Worm (Caenorhabditis elegans) whole organism, early embryonic: Measurements from ENCODE around the gene mdt-21.

Experiments used
- B0310.2 ChIP-seq: sonication (generic microtip); optimal IDR thresholded peaks from 2 replicates; lab custom pipeline; 2016; ENCODE audit warnings: mild to moderate bottlenecking, missing genetic modification characterization, missing compliant biosample characterization
- F13C5.2 ChIP-seq: sonication (generic microtip); optimal IDR thresholded peaks from 2 replicates; lab custom pipeline; 2017; ENCODE audit warnings: mild to moderate bottlenecking, missing genetic modification characterization, inconsistent platforms, missing compliant biosample characterization
- aly-1 ChIP-seq: sonication (generic microtip); optimal IDR thresholded peaks from 2 replicates; lab custom pipeline; 2016; ENCODE audit warnings: missing genetic modification characterization, missing compliant biosample characterization
- ama-1 ChIP-seq: fragments of 150-350 bp; optimal IDR thresholded peaks from 2 replicates; lab custom pipeline; 2014
- ceh-13 ChIP-seq: fragments of 200-800 bp; sonication (Bioruptor generic); optimal IDR thresholded peaks from 2 replicates; lab custom pipeline; 2018; ENCODE audit warnings: mild to moderate bottlenecking, missing genetic modification characterization, missing compliant biosample characterization
- ceh-36 ChIP-seq: sonication (generic microtip); optimal IDR thresholded peaks from 2 replicates; lab custom pipeline; 2016; ENCODE audit warnings: missing genetic modification characterization, inconsistent platforms, missing compliant biosample characterization
- ets-7 ChIP-seq: sonication (generic microtip); optimal IDR thresholded peaks from 2 replicates; lab custom pipeline; 2016; ENCODE audit warnings: missing genotype, missing genetic modification characterization, missing compliant biosample characterization
- flt-1 ChIP-seq: fragments of 200-800 bp; sonication (Bioruptor generic); IDR thresholded peaks from 2 replicates; pipeline ENCODE4 v1.3.6; 2022; ENCODE audit warnings: missing genetic modification characterization, missing compliant biosample characterization
- hmbx-1 ChIP-seq: sonication (generic microtip); optimal IDR thresholded peaks from 2 replicates; lab custom pipeline; 2016; ENCODE audit warnings: mild to moderate bottlenecking, missing genetic modification characterization, missing compliant biosample characterization
- hmg-4 ChIP-seq: fragments of 200-800 bp; sonication (Bioruptor generic); optimal IDR thresholded peaks from 2 replicates; lab custom pipeline; 2018; ENCODE audit warnings: mild to moderate bottlenecking, missing genetic modification characterization, missing compliant biosample characterization
- hnd-1 ChIP-seq: sonication (generic microtip); optimal IDR thresholded peaks from 2 replicates; lab custom pipeline; 2016; ENCODE audit warnings: missing genetic modification characterization, missing compliant biosample characterization
- pes-1 ChIP-seq: fragments of 200-800 bp; sonication (Bioruptor generic); IDR thresholded peaks from 2 replicates; pipeline ENCODE4 v1.3.6; 2022; ENCODE audit warnings: missing genetic modification reagents, missing genetic modification characterization, missing compliant biosample characterization
- scrt-1 ChIP-seq: fragments of 200-800 bp; sonication (Bioruptor generic); IDR thresholded peaks from 2 replicates; pipeline ENCODE4 v1.3.6; 2022; ENCODE audit warnings: missing genetic modification characterization, missing compliant biosample characterization
- sea-1 ChIP-seq: fragments of 200-800 bp; sonication (Bioruptor generic); conservative IDR thresholded peaks from 2 replicates; pipeline ENCODE4 v1.3.6; 2022; ENCODE audit warnings: missing genetic modification characterization, missing compliant biosample characterization
- tbx-11 ChIP-seq: fragments of 200-800 bp; sonication (Bioruptor generic); IDR thresholded peaks from 2 replicates; pipeline ENCODE4 v1.3.6; 2022; ENCODE audit warnings: missing genetic modification characterization, missing compliant biosample characterization
- tbx-37 ChIP-seq: fragments of 200-800 bp; sonication (Bioruptor generic); conservative IDR thresholded peaks from 2 replicates; pipeline ENCODE4 v1.3.6; 2022; ENCODE audit warnings: missing genetic modification reagents, missing genetic modification characterization, missing compliant biosample characterization
- tra-4 ChIP-seq: sonication (generic microtip); optimal IDR thresholded peaks from 2 replicates; lab custom pipeline; 2017; ENCODE audit warnings: missing genetic modification characterization, missing compliant biosample characterization

mdt-21 gene

DNA sequence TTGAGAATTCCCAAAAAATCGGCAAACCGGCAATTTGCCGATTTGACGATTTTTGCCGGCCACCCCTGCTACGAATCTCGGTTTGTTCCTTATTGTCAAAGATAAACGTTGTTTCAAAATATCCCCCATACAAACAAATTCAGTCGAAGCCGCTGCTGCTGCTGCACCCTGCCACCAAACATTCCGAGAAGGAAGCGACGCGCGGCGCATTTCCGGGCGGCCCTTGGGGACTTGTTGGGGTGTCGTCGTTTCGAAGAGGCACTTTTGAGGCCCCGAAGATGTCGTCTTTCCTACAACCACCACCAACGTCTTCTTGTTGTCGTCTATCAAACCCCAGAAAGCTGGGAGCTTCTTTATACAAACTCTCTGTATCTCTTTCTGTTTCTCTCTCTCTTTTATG lies 17.0 kb downstream of the mdt-21 start:
- TF ChIP-seq tra-4 (tag; lab: Kevin White, UChicago): no peak
- TF ChIP-seq hnd-1 (tag; lab: Kevin White, UChicago): no peak
- no peak for TF ChIP-seq ceh-36 (tag; lab: Kevin White, UChicago)
- no peak for TF ChIP-seq pes-1 (GFP tag; lab: Robert Waterston, UW)
- TF ChIP-seq tbx-11 (GFP tag; lab: Robert Waterston, UW): no peak
- no peak for TF ChIP-seq scrt-1 (GFP tag; lab: Robert Waterston, UW)
- no peak for TF ChIP-seq tbx-37 (GFP tag; lab: Robert Waterston, UW)

DNA sequence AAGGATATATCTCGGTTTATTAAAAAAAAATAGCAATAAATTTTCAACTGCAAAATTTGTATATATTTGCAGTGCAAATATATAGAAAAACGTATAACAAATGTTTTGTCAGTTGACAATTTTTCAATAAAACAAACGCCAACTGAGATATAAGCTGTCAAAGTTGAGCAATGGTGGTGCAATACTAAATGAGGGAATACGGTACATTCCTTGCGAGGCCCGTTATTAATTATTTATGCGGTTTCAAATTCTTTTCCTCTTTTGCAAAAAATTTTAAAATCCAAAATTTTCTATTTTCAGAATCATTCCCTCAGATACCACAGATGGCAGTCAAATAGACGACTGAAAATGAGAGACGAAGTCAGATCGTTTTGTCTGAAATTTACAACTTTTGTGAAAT lies 18.0 kb downstream of the mdt-21 start, which contains the start of gene twk-39:
TSS of gene twk-39 (plus strand) at position 301 of the 400 bp plus-strand sequence.
- no peak for TF ChIP-seq hmbx-1 (tag; lab: Kevin White, UChicago)
- TF ChIP-seq hmg-4 (GFP tag; lab: Kevin White, UChicago): no peak
- no peak for TF ChIP-seq aly-1
- TF ChIP-seq F13C5.2: no peak
- TF ChIP-seq ceh-13 (GFP tag; lab: Kevin White, UChicago): no peak
- no peak for TF ChIP-seq tra-4 (tag; lab: Kevin White, UChicago)
- no peak for TF ChIP-seq pes-1 (GFP tag; lab: Robert Waterston, UW)
- TF ChIP-seq ceh-36 (tag; lab: Kevin White, UChicago): no peak
- no peak for TF ChIP-seq ama-1 (lab: Kevin White, UChicago)
- TF ChIP-seq ets-7 (tag; lab: Kevin White, UChicago): no peak
- TF ChIP-seq scrt-1 (GFP tag; lab: Robert Waterston, UW): no peak
- no peak for TF ChIP-seq B0310.2 (tag; lab: Kevin White, UChicago)
- no peak for TF ChIP-seq tbx-11 (GFP tag; lab: Robert Waterston, UW)
- no peak for TF ChIP-seq sea-1
- no peak for TF ChIP-seq flt-1 (GFP tag; lab: Robert Waterston, UW)
- TF ChIP-seq hnd-1 (tag; lab: Kevin White, UChicago): no peak
- TF ChIP-seq tbx-37 (GFP tag; lab: Robert Waterston, UW): no peak

DNA sequence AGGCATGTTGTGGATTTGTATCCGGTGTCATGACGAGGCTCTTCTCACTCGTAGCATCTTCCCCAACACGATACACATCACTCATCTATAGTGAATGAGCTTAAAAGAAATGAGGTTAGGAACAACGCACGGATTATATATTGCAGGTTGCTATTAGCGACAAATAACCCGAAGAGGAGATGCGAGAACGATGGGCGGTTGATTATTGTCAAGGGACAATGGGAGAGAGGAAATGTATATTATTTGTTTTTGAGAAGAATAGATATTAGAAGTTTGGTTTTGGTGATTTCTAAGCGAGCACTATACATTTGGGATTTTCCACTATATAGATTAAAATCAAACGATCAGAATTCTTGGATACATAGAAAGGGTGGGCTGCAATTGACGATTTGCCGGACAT lies 29.3 kb downstream of the mdt-21 start, which contains the start of gene C18D11.7:
TSS of gene C18D11.7 (minus strand) at position 101 of the 400 bp plus-strand sequence.
- TF ChIP-seq hnd-1 (tag; lab: Kevin White, UChicago) (no peak), scrt-1 (GFP tag; lab: Robert Waterston, UW) (no peak), ceh-36 (tag; lab: Kevin White, UChicago) (no peak), pes-1 (GFP tag; lab: Robert Waterston, UW) (no peak), ets-7 (tag; lab: Kevin White, UChicago) (no peak), hmbx-1 (tag; lab: Kevin White, UChicago) (no peak), hmg-4 (GFP tag; lab: Kevin White, UChicago) (no peak), flt-1 (GFP tag; lab: Robert Waterston, UW) (no peak), sea-1 (no peak), tbx-11 (GFP tag; lab: Robert Waterston, UW) (no peak), ceh-13 (GFP tag; lab: Kevin White, UChicago) (no peak), B0310.2 (tag; lab: Kevin White, UChicago) (no peak)

DNA sequence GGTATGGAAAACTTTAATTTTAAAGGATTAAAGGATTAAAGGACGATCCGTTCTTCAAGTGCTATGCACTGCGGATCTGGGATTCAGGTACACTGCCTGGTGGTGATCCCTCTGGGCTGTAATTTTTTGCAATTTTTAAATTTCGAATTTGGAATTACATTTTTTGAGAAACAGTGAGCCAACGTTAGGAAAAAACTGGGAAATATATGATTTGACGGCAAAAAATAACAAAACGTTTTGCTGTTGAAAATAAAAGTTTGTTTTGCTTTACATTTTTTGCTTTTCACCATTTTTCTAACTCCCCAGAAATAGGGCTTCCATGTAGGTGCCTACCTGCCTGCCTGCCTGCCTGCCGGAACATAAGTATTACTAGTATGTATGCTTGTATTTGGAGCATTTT lies 30.0 kb downstream of the mdt-21 start, which contains the start of gene C18D11.10:
TSS of gene C18D11.10 (plus strand) at position 301 of the 400 bp plus-strand sequence.
- TF ChIP-seq scrt-1 (GFP tag; lab: Robert Waterston, UW) (no peak), sea-1 (no peak), ceh-36 (tag; lab: Kevin White, UChicago) (no peak)

DNA sequence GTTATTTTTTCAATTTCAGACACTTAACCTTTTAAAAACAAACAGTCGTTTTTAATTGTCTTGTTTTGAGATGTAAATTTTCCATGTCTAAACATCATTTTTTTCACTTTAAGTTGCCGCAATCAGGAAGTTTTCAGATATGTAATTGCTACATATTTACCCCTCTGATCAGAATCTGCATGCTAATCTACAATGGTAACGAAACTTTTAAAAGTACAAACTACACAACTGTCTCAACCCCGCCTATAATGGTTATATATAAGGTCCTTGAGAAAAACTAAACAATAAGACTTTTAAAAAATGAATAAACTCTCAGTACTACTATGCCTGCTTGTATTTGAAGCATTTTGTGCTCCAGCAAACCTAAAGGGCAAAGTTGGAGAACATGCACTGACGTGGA lies 31.4 kb downstream of the mdt-21 start, which contains the start of gene C18D11.9:
TSS of gene C18D11.9 (plus strand) at position 301 of the 400 bp plus-strand sequence.
- no peak for TF ChIP-seq flt-1 (GFP tag; lab: Robert Waterston, UW)
- TF ChIP-seq tbx-37 (GFP tag; lab: Robert Waterston, UW): no peak
- no peak for TF ChIP-seq aly-1
- TF ChIP-seq sea-1: no peak
- no peak for TF ChIP-seq scrt-1 (GFP tag; lab: Robert Waterston, UW)
- no peak for TF ChIP-seq F13C5.2
- TF ChIP-seq ama-1 (lab: Kevin White, UChicago): no peak
- TF ChIP-seq B0310.2 (tag; lab: Kevin White, UChicago): no peak
- no peak for TF ChIP-seq pes-1 (GFP tag; lab: Robert Waterston, UW)
- no peak for TF ChIP-seq tbx-11 (GFP tag; lab: Robert Waterston, UW)
- no peak for TF ChIP-seq hnd-1 (tag; lab: Kevin White, UChicago)
- TF ChIP-seq ets-7 (tag; lab: Kevin White, UChicago): no peak
- no peak for TF ChIP-seq tra-4 (tag; lab: Kevin White, UChicago)
- TF ChIP-seq hmbx-1 (tag; lab: Kevin White, UChicago): no peak
- no peak for TF ChIP-seq hmg-4 (GFP tag; lab: Kevin White, UChicago)
- TF ChIP-seq ceh-13 (GFP tag; lab: Kevin White, UChicago): no peak
- TF ChIP-seq ceh-36 (tag; lab: Kevin White, UChicago): no peak

DNA sequence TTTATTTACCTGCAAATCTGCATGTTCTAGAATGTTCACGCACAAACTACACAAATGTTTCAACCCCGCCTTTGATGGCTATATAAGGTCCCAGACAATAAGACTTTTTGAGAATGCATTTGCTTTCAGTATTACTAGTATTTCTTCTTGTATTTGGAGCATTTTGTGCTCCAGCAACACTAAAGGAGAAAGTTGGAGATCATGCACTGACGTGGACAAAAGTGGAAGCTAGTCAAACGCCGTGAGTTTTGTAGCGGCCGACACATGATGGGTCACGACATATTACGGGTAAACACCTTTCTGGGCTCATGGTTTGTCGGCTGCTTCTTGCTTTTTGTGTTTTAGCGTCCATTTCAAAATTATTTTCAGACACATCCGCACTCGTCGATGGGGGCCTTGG lies 33.0 kb downstream of the mdt-21 start, which contains the start of gene C18D11.6:
TSS of gene C18D11.6 (plus strand) at position 110 of the 400 bp plus-strand sequence.
- no peak for TF ChIP-seq hnd-1 (tag; lab: Kevin White, UChicago)
- no peak for TF ChIP-seq flt-1 (GFP tag; lab: Robert Waterston, UW)
- no peak for TF ChIP-seq tra-4 (tag; lab: Kevin White, UChicago)
- TF ChIP-seq tbx-11 (GFP tag; lab: Robert Waterston, UW): no peak
- no peak for TF ChIP-seq ets-7 (tag; lab: Kevin White, UChicago)
- no peak for TF ChIP-seq hmg-4 (GFP tag; lab: Kevin White, UChicago)

DNA sequence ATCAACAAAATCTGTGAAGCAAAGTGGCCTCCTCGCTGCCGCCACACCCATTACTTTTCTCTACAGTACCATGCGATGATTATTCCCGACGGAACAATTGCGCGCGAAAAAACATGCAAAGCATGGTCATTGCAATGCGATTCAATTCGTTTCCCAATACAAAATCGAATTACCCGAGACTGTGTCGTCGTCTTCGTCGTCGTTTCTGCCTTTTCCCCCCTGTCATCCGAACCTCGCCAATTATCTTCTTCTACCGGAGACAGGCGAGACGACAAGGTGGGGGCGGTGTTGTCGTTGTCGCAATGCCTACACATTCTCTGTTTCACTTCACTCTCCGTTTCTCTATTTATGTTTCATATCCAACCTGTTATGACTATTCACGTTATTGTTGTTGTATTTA lies 34.4 kb downstream of the mdt-21 start:
- no peak for TF ChIP-seq tra-4 (tag; lab: Kevin White, UChicago)
- no peak for TF ChIP-seq sea-1

DNA sequence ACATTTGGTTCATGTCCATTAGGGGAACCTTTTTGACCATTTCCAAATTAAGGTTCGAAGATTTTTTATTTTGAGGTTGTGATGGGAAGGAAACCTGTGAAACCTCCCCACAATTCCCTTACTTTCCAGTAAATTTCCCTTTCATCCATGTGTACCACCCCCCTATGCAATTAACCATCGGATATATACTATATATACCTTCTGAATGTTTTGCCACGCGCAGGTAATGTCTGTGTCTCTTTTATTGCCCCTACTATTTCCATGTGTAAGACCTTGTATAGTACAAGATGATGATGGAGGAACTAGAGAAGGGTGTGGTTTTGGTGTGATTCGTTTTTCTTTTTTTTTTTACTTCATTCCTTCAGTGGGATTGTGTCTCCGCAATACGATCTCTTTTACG lies 37.2 kb downstream of the mdt-21 start:
- TF ChIP-seq pes-1 (GFP tag; lab: Robert Waterston, UW): no peak
- TF ChIP-seq ets-7 (tag; lab: Kevin White, UChicago): no peak
